Fruit fly (Drosophila melanogaster) whole organism: ENCODE results near the gene CG1161.

Experiments used
- CG8478 ChIP-seq: fragments of >200 bp; optimal IDR thresholded peaks from 2 replicates; lab custom pipeline; 2018; ENCODE audit warnings: inconsistent platforms
- pan ChIP-seq: fragments of >200 bp; optimal IDR thresholded peaks from 2 replicates; lab custom pipeline; 2017

DNA sequence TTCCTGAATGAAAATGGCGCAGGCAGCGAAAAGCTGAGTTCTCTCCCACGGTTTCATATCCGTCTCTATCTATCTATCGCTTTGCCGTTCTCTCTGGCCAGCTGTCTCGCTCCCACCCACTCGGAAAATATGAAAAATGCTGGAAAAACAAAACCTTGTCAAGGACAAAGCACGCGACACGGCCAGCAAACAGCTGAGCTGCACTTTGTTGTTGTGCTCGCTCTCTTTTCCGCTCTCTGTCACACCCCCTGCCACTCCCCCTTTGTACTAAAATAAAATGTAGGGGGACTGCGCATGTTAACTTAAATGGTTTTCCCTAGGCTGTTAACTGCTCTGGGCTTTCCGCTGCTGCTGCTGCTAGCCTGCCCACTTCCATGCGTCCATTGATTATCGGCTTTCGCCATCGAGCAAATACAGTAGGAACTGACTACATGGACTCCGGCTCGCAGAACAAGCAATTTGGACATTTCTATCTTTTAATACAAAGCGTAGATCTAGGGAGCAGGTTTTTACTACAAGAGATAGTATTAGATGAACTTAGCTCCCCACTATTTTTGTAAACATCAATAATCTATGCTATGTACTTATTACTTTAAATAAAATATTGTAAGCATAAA is 8.1 kb upstream of the CG1161 start:
- TF ChIP-seq CG8478 (lab: Kevin White, UChicago) (no peak), pan (no peak)
